Worm (Caenorhabditis elegans) whole organism, L2 larva: ENCODE measurements around the gene W05H9.2.

Experiments
- ZK546.5 ChIP-seq: sonication (generic microtip); optimal IDR thresholded peaks from 2 replicates; lab custom pipeline; 2017; ENCODE audit warnings: missing biosample characterization, missing genetic modification characterization
- alr-1 ChIP-seq: fragments of 150-350 bp; optimal IDR thresholded peaks from 2 replicates; lab custom pipeline; 2014; ENCODE audit warnings: missing biosample characterization, missing genetic modification characterization
- blmp-1 ChIP-seq: sonication (generic microtip); optimal IDR thresholded peaks from 2 replicates; lab custom pipeline; 2017; ENCODE audit warnings: missing genetic modification characterization, mild to moderate bottlenecking, missing compliant biosample characterization, antibody characterized with exemption, moderate library complexity; ENCODE audit not compliant: insufficient read depth
- nhr-237 ChIP-seq: fragments of 150-350 bp; optimal IDR thresholded peaks from 2 replicates; lab custom pipeline; 2014; ENCODE audit warnings: missing biosample characterization, missing genetic modification characterization
- ztf-11 ChIP-seq: sonication (generic microtip); optimal IDR thresholded peaks from 2 replicates; lab custom pipeline; 2017; ENCODE audit warnings: missing biosample characterization, missing genetic modification characterization

- TF ChIP-seq nhr-237 (tag; lab: Kevin White, UChicago) (no peak), ZK546.5 (tag; lab: Kevin White, UChicago) (no peak), alr-1 (tag; lab: Kevin White, UChicago) (no peak), blmp-1 (tag; lab: Kevin White, UChicago) (no peak), ztf-11 (no peak)
These were observed 46.9 kb upstream of the W05H9.2 start for ce11 chrX:6219892-6220291.
